Fruit fly (Drosophila melanogaster) whole organism, embryonic: ENCODE measurements around the gene CG5377.

Experiments used
- Adf1 ChIP-seq: fragments of 200-800 bp; sonication (Bioruptor generic); IDR thresholded peaks from 2 replicates; pipeline ENCODE4 v1.3.6; 2022; ENCODE audit warnings: missing biosample characterization, missing genetic modification characterization
- Atf3 ChIP-seq: fragments of 200-800 bp; sonication (Bioruptor generic); optimal IDR thresholded peaks from 3 replicates; lab custom pipeline; 2016; ENCODE audit warnings: missing biosample characterization, missing genetic modification characterization
- Atf6 ChIP-seq: fragments of 200-800 bp; sonication (Bioruptor generic); IDR thresholded peaks from 2 replicates; pipeline ENCODE4 v1.3.6; 2022; ENCODE audit warnings: missing biosample characterization, missing genetic modification characterization
- Awh ChIP-seq: fragments of 200-800 bp; sonication (Bioruptor generic); IDR thresholded peaks from 2 replicates; pipeline ENCODE4, ENCODE4 v1.3.6; 2022; ENCODE audit warnings: missing biosample characterization, missing genetic modification characterization
- CG10431 ChIP-seq: fragments of 200-800 bp; sonication (Bioruptor generic); optimal IDR thresholded peaks from 3 replicates; lab custom pipeline; 2018; ENCODE audit warnings: missing biosample characterization, mild to moderate bottlenecking, missing genetic modification characterization
- CG11456 ChIP-seq: fragments of 200-800 bp; sonication (Bioruptor generic); IDR thresholded peaks from 3 replicates; pipeline ENCODE4 v1.3.6; 2022; ENCODE audit warnings: missing biosample characterization, missing genetic modification characterization
- CG12744 ChIP-seq: fragments of 200-800 bp; sonication (Bioruptor generic); optimal IDR thresholded peaks from 2 replicates; lab custom pipeline; 2016; ENCODE audit warnings: missing biosample characterization, missing genetic modification characterization
- CG14050 ChIP-seq: fragments of 200-800 bp; sonication (Bioruptor generic); IDR thresholded peaks from 3 replicates; pipeline ENCODE4 v1.3.6; 2022; ENCODE audit warnings: missing biosample characterization, missing genetic modification characterization
- CG14441 ChIP-seq: fragments of 200-800 bp; sonication (Bioruptor generic); IDR thresholded peaks from 2 replicates; pipeline ENCODE4 v1.3.6; 2022; ENCODE audit warnings: missing biosample characterization, missing genetic modification characterization
- CG17328 ChIP-seq: fragments of 200-800 bp; sonication (Bioruptor generic); IDR thresholded peaks from 2 replicates; pipeline ENCODE4 v1.3.6; 2022; ENCODE audit warnings: missing biosample characterization, missing genetic modification characterization
- CG17385 ChIP-seq: fragments of 200-800 bp; sonication (Bioruptor generic); optimal IDR thresholded peaks from 3 replicates; lab custom pipeline; 2018; ENCODE audit warnings: missing biosample characterization, mild to moderate bottlenecking, missing genetic modification characterization
- CG18011 ChIP-seq: fragments of 200-800 bp; sonication (Bioruptor generic); optimal IDR thresholded peaks from 2 replicates; lab custom pipeline; 2017; ENCODE audit warnings: missing biosample characterization, missing genetic modification characterization, mild to moderate bottlenecking, moderate library complexity, missing genotype
- CG31365 ChIP-seq: fragments of 200-800 bp; sonication (Bioruptor generic); optimal IDR thresholded peaks from 2 replicates; lab custom pipeline; 2018; ENCODE audit warnings: missing biosample characterization, mild to moderate bottlenecking, missing genetic modification characterization
- CG4328 ChIP-seq: fragments of 200-800 bp; sonication (Bioruptor generic); optimal IDR thresholded peaks from 3 replicates; lab custom pipeline; 2017; ENCODE audit warnings: missing biosample characterization, missing genetic modification reagents, missing genetic modification characterization
- CG43689 ChIP-seq: fragments of 200-800 bp; sonication (Bioruptor generic); IDR thresholded peaks from 2 replicates; pipeline ENCODE4 v1.3.6; 2022; ENCODE audit warnings: missing biosample characterization, missing genetic modification characterization
- CG4424 ChIP-seq: fragments of 200-800 bp; sonication (Bioruptor generic); optimal IDR thresholded peaks from 3 replicates; lab custom pipeline; 2016; ENCODE audit warnings: missing biosample characterization, missing genetic modification characterization
- CG5245 ChIP-seq: fragments of 200-800 bp; sonication (Bioruptor generic); optimal IDR thresholded peaks from 3 replicates; lab custom pipeline; 2016; ENCODE audit warnings: missing biosample characterization, missing genetic modification characterization
- CG6791 ChIP-seq: fragments of 200-800 bp; sonication (Bioruptor generic); IDR thresholded peaks from 3 replicates; pipeline ENCODE4 v1.3.6; 2022; ENCODE audit warnings: missing biosample characterization, missing genetic modification characterization; ENCODE audit not compliant: partially characterized antibody
- CG7271 ChIP-seq: fragments of 200-800 bp; sonication (Bioruptor generic); optimal IDR thresholded peaks from 2 replicates; lab custom pipeline; 2018; ENCODE audit warnings: missing biosample characterization, mild to moderate bottlenecking, missing genetic modification characterization, moderate library complexity
- CG8290 ChIP-seq, 3 experiments: fragments of 200-800 bp; sonication (Bioruptor generic); optimal IDR thresholded peaks; 2 replicates each; lab custom pipeline; 2016 to 2019; ENCODE audit warnings: missing biosample characterization in 3 of 3, missing genetic modification characterization in 3 of 3, mild to moderate bottlenecking in 2 of 3, moderate library complexity in 1 of 3
- CG8478 ChIP-seq: fragments of >200 bp; optimal IDR thresholded peaks from 2 replicates; lab custom pipeline; 2018
- CG9437 ChIP-seq: fragments of 200-800 bp; sonication (Bioruptor generic); optimal IDR thresholded peaks from 2 replicates; lab custom pipeline; 2018; ENCODE audit warnings: missing biosample characterization, mild to moderate bottlenecking, missing genetic modification characterization
- CG9727 ChIP-seq: fragments of 200-800 bp; sonication (Bioruptor generic); optimal IDR thresholded peaks from 3 replicates; lab custom pipeline; 2017; ENCODE audit warnings: missing biosample characterization, mild to moderate bottlenecking, missing genetic modification characterization
- CG9817 ChIP-seq: fragments of 200-800 bp; sonication (Bioruptor generic); optimal IDR thresholded peaks from 2 replicates; lab custom pipeline; 2018; ENCODE audit warnings: missing biosample characterization, mild to moderate bottlenecking, missing genetic modification characterization, moderate library complexity
- Fer1 ChIP-seq: fragments of 200-800 bp; sonication (Bioruptor generic); optimal IDR thresholded peaks from 2 replicates; lab custom pipeline; 2017; ENCODE audit warnings: missing biosample characterization, mild to moderate bottlenecking, missing genetic modification characterization
- Fer2 ChIP-seq: fragments of 200-800 bp; sonication (Bioruptor generic); optimal IDR thresholded peaks from 2 replicates; lab custom pipeline; 2018; ENCODE audit warnings: missing biosample characterization, mild to moderate bottlenecking, missing genetic modification characterization, moderate library complexity
- HLH3B ChIP-seq: fragments of 200-800 bp; sonication (Bioruptor generic); IDR thresholded peaks from 2 replicates; pipeline ENCODE4 v1.3.6; 2022; ENCODE audit warnings: missing biosample characterization, missing genetic modification characterization
- HLH4C ChIP-seq: fragments of 200-800 bp; sonication (Bioruptor generic); IDR thresholded peaks from 3 replicates; pipeline ENCODE4 v1.3.6; 2022; ENCODE audit warnings: missing biosample characterization, missing genetic modification characterization; ENCODE audit not compliant: partially characterized antibody
- HLH54F ChIP-seq: fragments of 200-800 bp; sonication (Bioruptor generic); optimal IDR thresholded peaks from 3 replicates; lab custom pipeline; 2016; ENCODE audit warnings: missing biosample characterization, missing genetic modification characterization
- Meics ChIP-seq: fragments of 200-800 bp; sonication (Bioruptor generic); optimal IDR thresholded peaks from 2 replicates; lab custom pipeline; 2017; ENCODE audit warnings: missing biosample characterization, mild to moderate bottlenecking, missing genetic modification characterization
- NC2α ChIP-seq: fragments of 200-800 bp; sonication (Bioruptor generic); optimal IDR thresholded peaks from 2 replicates; lab custom pipeline; 2016; ENCODE audit warnings: missing biosample characterization, missing genetic modification characterization
- Pdp1 ChIP-seq, 2 experiments: fragments of 200-800 bp; sonication (Bioruptor generic); optimal IDR thresholded peaks; 3 replicates each; lab custom pipeline; 2016; ENCODE audit warnings: missing biosample characterization in 2 of 2, missing genetic modification characterization in 2 of 2, mild to moderate bottlenecking in 1 of 2, moderate library complexity in 1 of 2
- Six4 ChIP-seq: fragments of 200-800 bp; sonication (Bioruptor generic); optimal IDR thresholded peaks from 2 replicates; lab custom pipeline; 2016; ENCODE audit warnings: missing biosample characterization, missing genetic modification characterization
- corto ChIP-seq: fragments of 200-800 bp; sonication (Bioruptor generic); optimal IDR thresholded peaks from 2 replicates; lab custom pipeline; 2016; ENCODE audit warnings: missing biosample characterization, mild to moderate bottlenecking, missing genetic modification characterization, moderate library complexity
- croc ChIP-seq: fragments of 200-800 bp; sonication (Bioruptor generic); conservative IDR thresholded peaks from 3 replicates; pipeline ENCODE4 v1.3.6; 2022; ENCODE audit warnings: missing biosample characterization, missing genetic modification characterization
- dan ChIP-seq: fragments of 200-800 bp; sonication (Bioruptor generic); IDR thresholded peaks from 2 replicates; pipeline ENCODE4 v1.3.6; 2022; ENCODE audit warnings: missing biosample characterization, missing genetic modification characterization
- dysf ChIP-seq: fragments of 200-800 bp; sonication (Bioruptor generic); IDR thresholded peaks from 3 replicates; pipeline ENCODE4 v1.3.6; 2022; ENCODE audit warnings: missing biosample characterization, missing genetic modification characterization
- fd96Cb ChIP-seq: fragments of 200-800 bp; sonication (Bioruptor generic); optimal IDR thresholded peaks from 2 replicates; lab custom pipeline; 2018; ENCODE audit warnings: missing biosample characterization, mild to moderate bottlenecking, missing genetic modification characterization, moderate library complexity
- gcm ChIP-seq: fragments of 200-800 bp; sonication (Bioruptor generic); optimal IDR thresholded peaks from 2 replicates; lab custom pipeline; 2019; ENCODE audit warnings: missing biosample characterization, mild to moderate bottlenecking, missing genetic modification characterization, moderate library complexity
- grau ChIP-seq: fragments of 200-800 bp; optimal IDR thresholded peaks from 3 replicates; lab custom pipeline; 2019; ENCODE audit warnings: missing biosample characterization, mild to moderate bottlenecking, missing genetic modification characterization, moderate library complexity
- hb ChIP-seq: fragments of 200-800 bp; sonication (Bioruptor generic); IDR thresholded peaks from 3 replicates; pipeline ENCODE4 v1.3.6; 2022; ENCODE audit warnings: missing biosample characterization, missing genetic modification characterization; ENCODE audit not compliant: partially characterized antibody
- lab ChIP-seq: fragments of 200-800 bp; sonication (Bioruptor generic); optimal IDR thresholded peaks from 3 replicates; lab custom pipeline; 2017; ENCODE audit warnings: missing biosample characterization, missing genetic modification characterization, mild to moderate bottlenecking, moderate library complexity, missing genetic modification reagents
- mirr ChIP-seq: fragments of 200-800 bp; sonication (Bioruptor generic); optimal IDR thresholded peaks from 3 replicates; lab custom pipeline; 2018; ENCODE audit warnings: missing biosample characterization, mild to moderate bottlenecking, missing genetic modification characterization
- pita ChIP-seq: fragments of 200-800 bp; sonication (Bioruptor generic); optimal IDR thresholded peaks from 2 replicates; lab custom pipeline; 2017; ENCODE audit warnings: missing biosample characterization, mild to moderate bottlenecking, missing genetic modification characterization
- sens ChIP-seq: fragments of 200-800 bp; sonication (Bioruptor generic); peaks from one replicate; lab custom pipeline; 2016; ENCODE audit warnings: missing biosample characterization, missing genetic modification characterization
- sima ChIP-seq: fragments of 200-800 bp; sonication (Bioruptor generic); optimal IDR thresholded peaks from 2 replicates; lab custom pipeline; 2016; ENCODE audit warnings: missing biosample characterization, missing genetic modification characterization
- sna ChIP-seq: fragments of 200-800 bp; sonication (Bioruptor generic); IDR thresholded peaks from 2 replicates; pipeline ENCODE4 v1.3.6; 2022; ENCODE audit warnings: missing biosample characterization, missing genetic modification characterization; ENCODE audit not compliant: partially characterized antibody
- stwl ChIP-seq: fragments of 200-800 bp; sonication (Bioruptor generic); optimal IDR thresholded peaks from 3 replicates; lab custom pipeline; 2018; ENCODE audit warnings: missing biosample characterization, mild to moderate bottlenecking, missing genetic modification characterization, moderate library complexity
- wor ChIP-seq: fragments of 200-800 bp; sonication (Bioruptor generic); IDR thresholded peaks from 2 replicates; pipeline ENCODE4 v1.3.6; 2022; ENCODE audit warnings: missing biosample characterization, missing genetic modification characterization
- yki ChIP-seq: fragments of >200 bp; optimal IDR thresholded peaks from 3 replicates; lab custom pipeline; 2018

Gene CG5377

DNA sequence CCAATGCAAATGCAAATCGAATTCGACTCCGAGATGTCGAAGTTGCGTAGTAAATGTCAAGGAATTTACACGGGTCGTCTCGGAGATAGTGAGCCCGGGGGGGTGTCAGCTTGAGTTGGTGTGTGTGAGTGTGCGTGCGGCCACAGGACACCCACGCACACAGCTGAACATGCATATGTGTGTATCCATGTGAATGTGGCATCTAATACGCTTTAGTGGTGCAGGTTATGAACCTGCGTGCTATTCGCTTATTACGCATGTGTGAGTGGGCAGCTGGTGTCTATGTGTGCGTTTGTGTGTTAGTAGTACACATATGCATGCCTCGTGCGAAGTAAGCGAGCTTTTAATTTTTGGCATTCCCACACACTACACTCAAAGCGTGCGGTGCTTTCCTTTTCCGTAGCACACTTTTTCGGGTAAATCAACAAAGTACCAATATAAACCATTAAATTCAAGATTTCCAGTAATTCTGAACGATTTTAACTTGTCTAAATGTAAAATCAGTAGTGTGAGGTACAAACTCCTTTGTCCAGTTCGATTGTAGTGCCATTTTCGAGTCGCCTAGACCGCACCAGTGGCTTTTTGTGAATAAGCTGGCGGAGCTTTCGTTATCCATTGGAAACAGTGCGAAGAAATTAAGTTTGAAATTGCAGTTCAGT is 1.0 kb upstream of the CG5377 start (continued):
- no peak for TF ChIP-seq gcm (GFP tag; lab: Kevin White, UChicago)
- TF ChIP-seq dysf (GFP tag; lab: Robert Waterston, UW) = peak; percentile 89
- TF ChIP-seq CG8478 (lab: Kevin White, UChicago) = peak; percentile 67
- TF ChIP-seq NC2α (GFP tag; lab: Kevin White, UChicago) = peak; percentile 23
- peak; percentile 81 for TF ChIP-seq CG17385 (GFP tag; lab: Kevin White, UChicago)
- peak; percentile 93 for TF ChIP-seq Meics
- no peak for TF ChIP-seq yki
- no peak for TF ChIP-seq hb (GFP tag; lab: Robert Waterston, UW)
- TF ChIP-seq CG9437 = peak; percentile 62
- peak; percentile 74 to 88 for TF ChIP-seq Pdp1 (GFP tag; optimal IDR thresholded peaks at IDR 0.05; lab: Kevin White, UChicago)
- peak; percentile 71 for TF ChIP-seq CG5245 (GFP tag; lab: Kevin White, UChicago)
- peak; percentile 87 for TF ChIP-seq HLH3B (GFP tag; lab: Robert Waterston, UW)
- TF ChIP-seq dan (GFP tag; lab: Robert Waterston, UW) = no peak
- peak; percentile 73 for TF ChIP-seq CG12744 (GFP tag; lab: Kevin White, UChicago)
- peak; percentile 90 for TF ChIP-seq Atf6 (GFP tag; lab: Robert Waterston, UW)
- TF ChIP-seq sens (GFP tag; lab: Kevin White, UChicago) = peak; percentile 96
- peak; percentile 84 for TF ChIP-seq fd96Cb (tag; lab: Kevin White, UChicago)
- TF ChIP-seq CG10431 (GFP tag; lab: Kevin White, UChicago) = no peak
- TF ChIP-seq Adf1 (GFP tag; lab: Robert Waterston, UW) = peak; percentile 34; the same call in 1 of the 2 replicates
- peak; percentile 65 for TF ChIP-seq CG4328 (GFP tag; lab: Kevin White, UChicago)
- no peak for TF ChIP-seq corto (GFP tag; lab: Kevin White, UChicago)
- peak; percentile 77 for TF ChIP-seq CG14050 (GFP tag; lab: Robert Waterston, UW)
- peak; percentile 96 for TF ChIP-seq Fer1
- TF ChIP-seq HLH54F (GFP tag; lab: Kevin White, UChicago) = peak; percentile 88
- peak; percentile 84 for TF ChIP-seq CG14441 (GFP tag; lab: Robert Waterston, UW)
- peak; percentile 86 for TF ChIP-seq CG9817
- TF ChIP-seq CG9727 (GFP tag; lab: Kevin White, UChicago) = peak; percentile 80
- peak; percentile 96 for TF ChIP-seq lab (GFP tag; lab: Kevin White, UChicago)
- no peak for TF ChIP-seq CG8290 (GFP tag; optimal IDR thresholded peaks at IDR 0.05; lab: Kevin White, UChicago)
- no peak for TF ChIP-seq CG8290 (tag; optimal IDR thresholded peaks at IDR 0.05; lab: Kevin White, UChicago)
- TF ChIP-seq sna (GFP tag; lab: Robert Waterston, UW) = no peak
- no peak for TF ChIP-seq CG6791 (GFP tag; lab: Robert Waterston, UW)
- peak; percentile 69 for TF ChIP-seq Six4 (GFP tag; lab: Kevin White, UChicago)
- peak; percentile 74 for TF ChIP-seq CG31365
- TF ChIP-seq CG43689 (GFP tag; lab: Robert Waterston, UW) = peak; percentile 68
- TF ChIP-seq croc (GFP tag; lab: Robert Waterston, UW) = peak; percentile 66
- TF ChIP-seq CG17328 = peak; percentile 81
- peak; percentile 86 for TF ChIP-seq CG11456
- peak; percentile 68 for TF ChIP-seq CG18011
- peak; percentile 88 for TF ChIP-seq grau
- TF ChIP-seq CG4424 (GFP tag; lab: Kevin White, UChicago) = peak; percentile 80
- peak; percentile 81 for TF ChIP-seq mirr (GFP tag; lab: Kevin White, UChicago)
- peak; percentile 70 for TF ChIP-seq wor (GFP tag; lab: Robert Waterston, UW)
- no peak for TF ChIP-seq pita (GFP tag; lab: Kevin White, UChicago)
- TF ChIP-seq Atf3 (GFP tag; lab: Kevin White, UChicago) = peak; percentile 71
- peak; percentile 63 for TF ChIP-seq sima (GFP tag; lab: Kevin White, UChicago)
- TF ChIP-seq Awh = peak; percentile 78; the same call in 1 of the 2 replicates
- no peak for TF ChIP-seq stwl (tag; lab: Kevin White, UChicago)
- no peak for TF ChIP-seq HLH4C (GFP tag; lab: Robert Waterston, UW)
- TF ChIP-seq Fer2 = peak; percentile 77
- TF ChIP-seq CG7271 = no peak
